Worm (Caenorhabditis elegans): ENCODE measurements around the gene irld-45.

DNA sequence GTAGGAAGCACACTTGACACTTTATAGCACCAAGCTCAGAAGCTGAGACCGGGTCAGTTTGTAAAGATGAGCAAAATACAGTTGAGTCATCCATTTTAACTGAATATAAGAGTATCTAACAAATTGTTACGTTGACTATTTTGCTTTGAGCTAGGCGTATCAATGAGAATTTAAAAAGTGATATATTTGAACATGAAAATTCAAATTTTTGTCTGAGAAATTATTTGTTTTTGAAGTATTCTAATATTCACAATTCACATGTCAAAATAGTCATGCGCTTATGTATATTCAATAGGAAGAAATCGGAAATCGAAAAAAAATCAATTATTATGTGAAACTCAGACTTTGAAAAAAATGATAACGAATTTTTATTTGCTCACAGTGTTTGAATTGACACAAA is 23.8 kb upstream of the irld-45 start, which contains the start of gene nhr-110:
- TF ChIP-seq tbx-2 (tag; optimal IDR thresholded peaks at IDR 0.05), result no peak
- no peak for TF ChIP-seq dmd-4 (tag; optimal IDR thresholded peaks at IDR 0.05; ENCODE audit: borderline replicate concordance)

All from whole organism, late embryonic.